Worm (Caenorhabditis elegans): ENCODE measurements around the gene C17C3.3.
"Not testable (repeated sequence)": the region's sequence is repeated elsewhere in the genome, so short reads cannot be mapped to it uniquely, and the experiment has no call there.

C17C3.3 gene

DNA sequence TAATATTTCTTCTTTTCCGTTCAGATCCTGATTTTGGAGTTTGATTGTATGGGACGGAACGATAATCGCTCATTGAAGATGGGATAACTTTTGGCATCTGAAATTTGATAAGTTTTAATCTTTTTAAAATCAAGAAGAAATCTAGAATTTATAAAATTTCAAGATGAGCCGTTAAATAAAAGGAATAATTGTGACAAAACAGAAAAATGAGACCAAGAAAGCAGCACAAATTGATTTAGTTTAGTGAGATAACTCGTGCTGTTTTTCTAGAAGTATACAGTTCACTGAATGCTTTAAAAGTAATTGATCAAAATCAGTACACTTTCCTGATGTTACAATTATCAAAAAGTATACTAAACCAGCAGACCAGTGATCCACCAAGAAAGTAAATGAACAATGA is 21.4 kb upstream of the C17C3.3 start, which contains the start of gene hlh-27:
TSS of gene hlh-27 (minus strand) at position 101 of the 400 bp plus-strand sequence.
- not testable (repeated sequence) for TF ChIP-seq elt-3 (tag; optimal IDR thresholded peaks at IDR 0.05); Y116A8C.19 (tag; optimal IDR thresholded peaks at IDR 0.05; ENCODE audit: borderline replicate concordance); ceh-90 (tag; optimal IDR thresholded peaks at IDR 0.05)

DNA sequence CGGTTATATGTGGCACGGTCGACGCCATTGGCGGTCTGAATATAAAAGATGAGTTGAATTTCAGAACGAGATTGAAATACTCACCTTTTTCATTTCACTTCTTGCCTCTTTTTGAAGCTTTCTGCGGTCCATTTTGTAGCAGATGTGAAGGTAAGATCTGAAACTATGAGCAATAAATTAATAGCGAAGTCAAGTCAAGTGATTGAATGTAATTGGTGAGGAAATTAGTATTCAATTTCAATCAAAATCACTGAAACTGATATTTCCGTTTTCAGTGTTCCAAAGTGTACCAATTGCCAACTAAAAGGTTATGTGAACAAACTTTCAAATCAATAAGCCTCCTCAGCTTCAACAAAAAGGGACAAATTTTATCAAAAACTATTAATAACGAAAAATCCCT is 19.9 kb upstream of the C17C3.3 start, which contains the start of gene C17C3.24:
TSS of gene C17C3.24 (minus strand) at position 101 of the 400 bp plus-strand sequence.
- TF ChIP-seq nhr-77 (tag; optimal IDR thresholded peaks at IDR 0.05), result no peak
- no peak for TF ChIP-seq hpl-2 (GFP tag; optimal IDR thresholded peaks at IDR 0.05)
- TF ChIP-seq nhr-76 (tag; optimal IDR thresholded peaks at IDR 0.05), result no peak
- TF ChIP-seq egl-27 (tag; optimal IDR thresholded peaks at IDR 0.05), result no peak
- TF ChIP-seq mab-9 (GFP tag; IDR thresholded peaks at IDR 0.05), result no peak
- TF ChIP-seq aha-1 (tag; optimal IDR thresholded peaks at IDR 0.05), result no peak

DNA sequence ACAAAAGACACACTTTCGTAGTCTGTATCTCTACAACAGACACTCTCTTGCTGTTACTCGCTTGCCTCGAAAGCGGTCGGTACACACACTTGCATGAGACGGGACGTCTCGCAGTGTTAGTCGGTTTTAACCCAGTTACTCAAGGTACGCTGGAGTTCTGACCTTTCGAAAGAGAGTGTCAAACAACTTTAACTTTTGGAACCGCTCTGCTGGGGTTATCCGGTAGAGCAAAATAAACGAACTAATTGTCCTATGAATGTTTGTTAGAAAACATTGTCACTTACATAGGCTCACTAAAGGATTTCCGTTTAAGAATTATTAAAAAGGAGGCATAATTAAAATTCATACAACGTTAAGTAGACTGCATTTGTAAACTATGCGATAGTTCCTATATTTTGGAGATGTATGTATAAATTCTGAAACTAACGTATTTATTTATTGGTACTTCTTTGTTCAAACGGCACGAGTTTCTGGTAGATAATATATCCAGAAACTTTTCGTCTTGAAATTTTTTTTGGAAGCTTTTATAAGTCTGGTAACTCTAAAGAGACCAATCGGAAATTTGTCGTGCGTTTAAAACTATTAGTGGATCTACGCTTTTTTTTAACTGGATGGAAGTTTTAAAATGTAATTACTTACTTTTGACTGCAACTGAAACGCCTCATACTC is 17.9 kb upstream of the C17C3.3 start:
- 0 out of 2 replicates have a peak, but pooled peaks have one; percentile 74 for TF ChIP-seq ets-5 (GFP tag; IDR thresholded peaks at IDR 0.05)
- TF ChIP-seq Y116A8C.19 (tag; optimal IDR thresholded peaks at IDR 0.05; ENCODE audit: borderline replicate concordance), result peak; percentile 69
- TF ChIP-seq dpl-1 (GFP tag; optimal IDR thresholded peaks at IDR 0.05), result peak; percentile 80 to 85 (median 83)
- peak; percentile 98 for TF ChIP-seq fkh-8 (tag; optimal IDR thresholded peaks at IDR 0.05)
- peak; percentile 99 for TF ChIP-seq aly-2 (tag; optimal IDR thresholded peaks at IDR 0.05)
- TF ChIP-seq skn-1 (tag; optimal IDR thresholded peaks at IDR 0.05), result peak; percentile 90
- TF ChIP-seq dsc-1 (tag; optimal IDR thresholded peaks at IDR 0.05), result peak; percentile 99
- peak; percentile 81 for TF ChIP-seq blmp-1 (tag; optimal IDR thresholded peaks at IDR 0.05)
- TF ChIP-seq nhr-19 (GFP tag; conservative IDR thresholded peaks at IDR 0.05), result peak; percentile 99
- peak; percentile 96 for TF ChIP-seq lsy-2 (tag; optimal IDR thresholded peaks at IDR 0.05)
- peak; percentile 99 for TF ChIP-seq C16A3.4 (tag; optimal IDR thresholded peaks at IDR 0.05)
- TF ChIP-seq pqm-1 (tag; optimal IDR thresholded peaks at IDR 0.05), result peak; percentile 91
- peak; percentile 100 for TF ChIP-seq snu-23 (GFP tag; optimal IDR thresholded peaks at IDR 0.05)
- TF ChIP-seq hlh-17 (GFP tag; optimal IDR thresholded peaks at IDR 0.05; ENCODE audit: borderline replicate concordance), result peak; percentile 92
- TF ChIP-seq elt-3 (tag; optimal IDR thresholded peaks at IDR 0.05), result peak; percentile 47 to 98 (median 80)
- peak; percentile 86 to 94 for TF ChIP-seq lin-35 (GFP tag; optimal IDR thresholded peaks at IDR 0.05)
- TF ChIP-seq sup-37 (GFP tag; optimal IDR thresholded peaks at IDR 0.05), result peak; percentile 98
- TF ChIP-seq lin-13 (GFP tag; optimal IDR thresholded peaks at IDR 0.05), result peak; percentile 96
- TF ChIP-seq zip-4 (GFP tag; optimal IDR thresholded peaks at IDR 0.05), result peak; percentile 95
- TF ChIP-seq nhr-71 (tag; optimal IDR thresholded peaks at IDR 0.05), result peak; percentile 100
- TF ChIP-seq ztf-11 (tag; optimal IDR thresholded peaks at IDR 0.05), result peak in 1 of 2 experiments; percentile 93
- peak; percentile 91 for TF ChIP-seq nhr-237 (tag; optimal IDR thresholded peaks at IDR 0.05)
- TF ChIP-seq efl-1 (optimal IDR thresholded peaks at IDR 0.05), result peak; percentile 92 to 93
- peak; percentile 80 to 98 for TF ChIP-seq efl-1 (GFP tag; optimal IDR thresholded peaks at IDR 0.05 in 1 of 2)
- peak; percentile 46 for TF ChIP-seq unc-62 (GFP tag; optimal IDR thresholded peaks at IDR 0.05)
- peak; percentile 69 for TF ChIP-seq nhr-28 (tag; optimal IDR thresholded peaks at IDR 0.05)
- peak; percentile 99 for TF ChIP-seq irx-1 (tag; optimal IDR thresholded peaks at IDR 0.05)
- TF ChIP-seq snpc-4 (tag; optimal IDR thresholded peaks at IDR 0.05), result peak; percentile 100
- peak; percentile 92 for TF ChIP-seq lir-3 (tag; optimal IDR thresholded peaks at IDR 0.05; ENCODE audit: poor library complexity)
- no peak for TF ChIP-seq sptf-1 (tag; optimal IDR thresholded peaks at IDR 0.05)
- peak; percentile 99 for TF ChIP-seq jun-1 (tag; optimal IDR thresholded peaks at IDR 0.05)
- TF ChIP-seq nhr-90 (tag; optimal IDR thresholded peaks at IDR 0.05; ENCODE audit: poor library complexity), result peak; percentile 100
- TF ChIP-seq ceh-88 (GFP tag; IDR thresholded peaks at IDR 0.05), result peak; percentile 98
- TF ChIP-seq nhr-12 (tag; optimal IDR thresholded peaks at IDR 0.05), result peak; percentile 68
- peak; percentile 86 for TF ChIP-seq fkh-4 (tag; optimal IDR thresholded peaks at IDR 0.05; ENCODE audit: borderline replicate concordance)
- TF ChIP-seq isw-1 (GFP tag; IDR thresholded peaks at IDR 0.05), result peak; percentile 98
- peak; percentile 100 for TF ChIP-seq ama-1 (optimal IDR thresholded peaks at IDR 0.05)
- peak; percentile 79 for TF ChIP-seq pag-3 (tag; optimal IDR thresholded peaks at IDR 0.05; ENCODE audit: borderline replicate concordance, insufficient read depth)
- TF ChIP-seq elt-2 (tag; optimal IDR thresholded peaks at IDR 0.05), result peak; percentile 100
- peak; percentile 98 for TF ChIP-seq unc-130 (tag; optimal IDR thresholded peaks at IDR 0.05)
